Worm (Caenorhabditis elegans): Measurements from ENCODE around the gene gtap-2.

gtap-2 gene

ce11 chrIII:9827163-9827951 lies 19.0 kb downstream of the gtap-2 start, which contains the start of the genes ZK632.10 and ZK632.11 (continued):
- TF ChIP-seq pag-3 (tag; optimal IDR thresholded peaks at IDR 0.05; ENCODE audit: borderline replicate concordance, insufficient read depth) (no peak), lin-15B (tag; optimal IDR thresholded peaks at IDR 0.05) (peak; percentile 15), alr-1 (tag; optimal IDR thresholded peaks at IDR 0.05; ENCODE audit: borderline replicate concordance) (no peak), vab-15 (tag; optimal IDR thresholded peaks at IDR 0.05) (no peak), ces-1 (GFP tag; optimal IDR thresholded peaks at IDR 0.05) (no peak), blmp-1 (tag; optimal IDR thresholded peaks at IDR 0.05) (peak; percentile 70), ama-1 (optimal IDR thresholded peaks at IDR 0.05) (no peak), tbx-2 (tag; optimal IDR thresholded peaks at IDR 0.05) (peak; percentile 10), xbp-1 (tag; optimal IDR thresholded peaks at IDR 0.05) (no peak), mab-9 (GFP tag; IDR thresholded peaks at IDR 0.05) (no peak), fos-1 (tag; optimal IDR thresholded peaks at IDR 0.05) (no peak), efl-3 (GFP tag; optimal IDR thresholded peaks at IDR 0.05) (no peak), mdl-1 (tag; optimal IDR thresholded peaks at IDR 0.05) (peak in 1 of 2 experiments; percentile 47), sup-37 (GFP tag; optimal IDR thresholded peaks at IDR 0.05) (no peak), elt-2 (tag; optimal IDR thresholded peaks at IDR 0.05) (no peak), isw-1 (GFP tag; IDR thresholded peaks at IDR 0.05) (peak; percentile 16; the same call in 1 of the 2 replicates), aha-1 (tag; optimal IDR thresholded peaks at IDR 0.05) (no peak), nhr-20 (tag; optimal IDR thresholded peaks at IDR 0.05) (no peak), unc-30 (tag; optimal IDR thresholded peaks at IDR 0.05) (no peak), rnt-1 (tag; optimal IDR thresholded peaks at IDR 0.05) (peak; percentile 55), nhr-28 (tag; optimal IDR thresholded peaks at IDR 0.05) (no peak), ets-5 (GFP tag; IDR thresholded peaks at IDR 0.05) (no peak), ztf-4 (tag; optimal IDR thresholded peaks at IDR 0.05) (no peak), hlh-17 (GFP tag; optimal IDR thresholded peaks at IDR 0.05; ENCODE audit: borderline replicate concordance) (no peak), fkh-10 (GFP tag; optimal IDR thresholded peaks at IDR 0.05) (no peak), nhr-76 (tag; optimal IDR thresholded peaks at IDR 0.05) (no peak), unc-98 (GFP tag; IDR thresholded peaks at IDR 0.05) (no peak), ceh-8 (GFP tag; optimal IDR thresholded peaks at IDR 0.05) (no peak), egl-27 (tag; optimal IDR thresholded peaks at IDR 0.05) (no peak), elt-3 (tag; optimal IDR thresholded peaks at IDR 0.05) (peak in 1 of 6 experiments; percentile 29), aly-2 (tag; optimal IDR thresholded peaks at IDR 0.05) (no peak), ceh-88 (GFP tag; IDR thresholded peaks at IDR 0.05) (no peak), zip-4 (GFP tag; optimal IDR thresholded peaks at IDR 0.05) (no peak), jun-1 (tag; optimal IDR thresholded peaks at IDR 0.05) (no peak), dsc-1 (tag; optimal IDR thresholded peaks at IDR 0.05) (no peak), ztf-11 (tag; optimal IDR thresholded peaks at IDR 0.05) (no peak), hpl-2 (GFP tag; optimal IDR thresholded peaks at IDR 0.05) (no peak), mef-2 (tag; optimal IDR thresholded peaks at IDR 0.05) (no peak), nhr-84 (tag; optimal IDR thresholded peaks at IDR 0.05) (no peak), ceh-63 (GFP tag; optimal IDR thresholded peaks at IDR 0.05) (no peak), nhr-85 (tag) (peak; percentile 53), ceh-82 (tag; optimal IDR thresholded peaks at IDR 0.05) (peak in 1 of 3 experiments; percentile 51), egl-13 (tag; optimal IDR thresholded peaks at IDR 0.05) (no peak), C16A3.4 (tag; optimal IDR thresholded peaks at IDR 0.05) (peak; percentile 55), lin-14 (GFP tag; optimal IDR thresholded peaks at IDR 0.05) (peak; percentile 46), unc-86 (tag; optimal IDR thresholded peaks at IDR 0.05) (no peak), mep-1 (tag; optimal IDR thresholded peaks at IDR 0.05) (peak; percentile 81), lsy-2 (tag; optimal IDR thresholded peaks at IDR 0.05) (peak; percentile 97 to 99), snu-23 (GFP tag; optimal IDR thresholded peaks at IDR 0.05) (peak; percentile 46), F16B12.6 (tag; optimal IDR thresholded peaks at IDR 0.05) (peak; percentile 87), efl-1 (optimal IDR thresholded peaks at IDR 0.05) (peak; percentile 47 to 48), efl-1 (GFP tag; optimal IDR thresholded peaks at IDR 0.05 in 1 of 2) (peak in 1 of 2 experiments; percentile 59)

Data from whole organism, L1 larva.